Fruit fly (Drosophila melanogaster) whole organism, embryonic: ENCODE results near the gene CG17754.

Experiments used
- ATbp ChIP-seq: fragments of 200-800 bp; sonication (Bioruptor generic); optimal IDR thresholded peaks from 2 replicates; lab custom pipeline; 2017; ENCODE audit warnings: missing biosample characterization, mild to moderate bottlenecking, missing genetic modification characterization, missing genetic modification reagents
- Antp ChIP-seq: fragments of 200-800 bp; sonication (Bioruptor generic); optimal IDR thresholded peaks from 3 replicates; lab custom pipeline; 2016; ENCODE audit warnings: missing biosample characterization, missing genetic modification characterization
- Awh ChIP-seq: fragments of 200-800 bp; sonication (Bioruptor generic); IDR thresholded peaks from 2 replicates; pipeline ENCODE4, ENCODE4 v1.3.6; 2022; ENCODE audit warnings: missing biosample characterization, missing genetic modification characterization
- CG10267 ChIP-seq: fragments of 200-800 bp; sonication (Bioruptor generic); optimal IDR thresholded peaks from 2 replicates; lab custom pipeline; 2018; ENCODE audit warnings: missing biosample characterization, mild to moderate bottlenecking, missing genetic modification characterization, moderate library complexity
- CG12219 ChIP-seq: fragments of 200-800 bp; sonication (Bioruptor generic); optimal IDR thresholded peaks from 3 replicates; lab custom pipeline; 2018; ENCODE audit warnings: missing biosample characterization, mild to moderate bottlenecking, missing genetic modification characterization
- CG1233 ChIP-seq: fragments of 200-800 bp; sonication (Bioruptor generic); optimal IDR thresholded peaks from 4 replicates; lab custom pipeline; 2018; ENCODE audit warnings: missing biosample characterization, mild to moderate bottlenecking, missing genetic modification characterization
- CG12659 ChIP-seq: fragments of 200-800 bp; sonication (Bioruptor generic); optimal IDR thresholded peaks from 3 replicates; lab custom pipeline; 2017; ENCODE audit warnings: mild to moderate bottlenecking, missing biosample characterization, missing genetic modification reagents, missing genetic modification characterization
- CG15011 ChIP-seq: fragments of 200-800 bp; sonication (Bioruptor generic); optimal IDR thresholded peaks from 3 replicates; lab custom pipeline; 2018; ENCODE audit warnings: missing biosample characterization, mild to moderate bottlenecking, missing genetic modification characterization
- CG16815 ChIP-seq: fragments of 200-800 bp; sonication (Bioruptor generic); optimal IDR thresholded peaks from 3 replicates; lab custom pipeline; 2017; ENCODE audit warnings: missing biosample characterization, mild to moderate bottlenecking, missing genetic modification characterization
- CG17385 ChIP-seq: fragments of 200-800 bp; sonication (Bioruptor generic); optimal IDR thresholded peaks from 3 replicates; lab custom pipeline; 2018; ENCODE audit warnings: missing biosample characterization, mild to moderate bottlenecking, missing genetic modification characterization
- CG17829 ChIP-seq: fragments of 200-800 bp; optimal IDR thresholded peaks from 2 replicates; lab custom pipeline; 2019; ENCODE audit warnings: missing biosample characterization, mild to moderate bottlenecking, missing genetic modification characterization, moderate library complexity
- CG18476 ChIP-seq: fragments of 200-800 bp; sonication (Bioruptor generic); optimal IDR thresholded peaks from 2 replicates; lab custom pipeline; 2016; ENCODE audit warnings: missing biosample characterization, mild to moderate bottlenecking, missing genetic modification characterization
- CG2116 ChIP-seq: fragments of 200-800 bp; sonication (Bioruptor generic); optimal IDR thresholded peaks from 3 replicates; lab custom pipeline; 2018; ENCODE audit warnings: missing biosample characterization, mild to moderate bottlenecking, missing genetic modification characterization
- CG2875 ChIP-seq: fragments of 200-800 bp; sonication (Bioruptor generic); optimal IDR thresholded peaks from 2 replicates; lab custom pipeline; 2017; ENCODE audit warnings: missing biosample characterization, mild to moderate bottlenecking, missing genetic modification characterization, missing genetic modification reagents
- CG4360 ChIP-seq: fragments of 200-800 bp; sonication (Bioruptor generic); IDR thresholded peaks from 2 replicates; pipeline ENCODE4 v1.3.6; 2022; ENCODE audit warnings: missing biosample characterization, missing genetic modification characterization
- CG6683 ChIP-seq: fragments of 200-800 bp; sonication (Bioruptor generic); optimal IDR thresholded peaks from 2 replicates; lab custom pipeline; 2017; ENCODE audit warnings: missing biosample characterization, mild to moderate bottlenecking, missing genetic modification characterization, missing genetic modification reagents
- CG7271 ChIP-seq: fragments of 200-800 bp; sonication (Bioruptor generic); optimal IDR thresholded peaks from 2 replicates; lab custom pipeline; 2018; ENCODE audit warnings: missing biosample characterization, mild to moderate bottlenecking, missing genetic modification characterization, moderate library complexity
- CG9215 ChIP-seq: fragments of 200-800 bp; sonication (Bioruptor generic); IDR thresholded peaks from 2 replicates; pipeline ENCODE4 v1.3.6; 2022; ENCODE audit warnings: missing biosample characterization, missing genetic modification characterization
- CkIIα-i1 ChIP-seq: fragments of 200-800 bp; sonication (Bioruptor generic); IDR thresholded peaks from 2 replicates; pipeline ENCODE4 v1.3.6; 2022; ENCODE audit warnings: missing biosample characterization, missing genetic modification characterization
- CoRest ChIP-seq: fragments of 200-800 bp; sonication (Bioruptor generic); optimal IDR thresholded peaks from 3 replicates; lab custom pipeline; 2018; ENCODE audit warnings: missing biosample characterization, mild to moderate bottlenecking, missing genetic modification characterization, moderate library complexity
- Doc2 ChIP-seq: fragments of 200-800 bp; sonication (Bioruptor generic); IDR thresholded peaks from 2 replicates; pipeline ENCODE4 v1.3.6; 2022; ENCODE audit warnings: missing biosample characterization, missing genetic modification characterization
- Fer3 ChIP-seq: fragments of 200-800 bp; sonication (Bioruptor generic); optimal IDR thresholded peaks from 2 replicates; lab custom pipeline; 2018; ENCODE audit warnings: missing biosample characterization, mild to moderate bottlenecking, missing genetic modification characterization, moderate library complexity
- HmgZ ChIP-seq: fragments of 200-800 bp; sonication (Bioruptor generic); optimal IDR thresholded peaks from 2 replicates; lab custom pipeline; 2018; ENCODE audit warnings: missing biosample characterization, mild to moderate bottlenecking, missing genetic modification characterization
- Hmx ChIP-seq: fragments of 200-800 bp; sonication (Bioruptor generic); optimal IDR thresholded peaks from 2 replicates; lab custom pipeline; 2016; ENCODE audit warnings: missing biosample characterization, missing genetic modification characterization
- Hr39 ChIP-seq: fragments of >200 bp; optimal IDR thresholded peaks from 2 replicates; lab custom pipeline; 2017
- Jarid2 ChIP-seq: fragments of 200-800 bp; sonication (Bioruptor generic); optimal IDR thresholded peaks from 3 replicates; lab custom pipeline; 2017; ENCODE audit warnings: mild to moderate bottlenecking, missing biosample characterization, missing genetic modification reagents, missing genetic modification characterization
- Max ChIP-seq: fragments of 200-800 bp; sonication (Bioruptor generic); optimal IDR thresholded peaks from 2 replicates; lab custom pipeline; 2016; ENCODE audit warnings: missing biosample characterization, mild to moderate bottlenecking, missing genetic modification characterization
- Med ChIP-seq: fragments of 200-800 bp; sonication (Bioruptor generic); peaks from one replicate; lab custom pipeline; 2016; ENCODE audit warnings: missing biosample characterization, missing genetic modification characterization, mild to moderate bottlenecking, inconsistent platforms, moderate library complexity
- Nf-YB ChIP-seq: fragments of 200-800 bp; sonication (Bioruptor generic); optimal IDR thresholded peaks from 3 replicates; lab custom pipeline; 2019; ENCODE audit warnings: missing biosample characterization, mild to moderate bottlenecking, missing genetic modification characterization, moderate library complexity
- Sox102F ChIP-seq: fragments of 200-800 bp; sonication (Bioruptor generic); optimal IDR thresholded peaks from 2 replicates; lab custom pipeline; 2018; ENCODE audit warnings: missing biosample characterization, mild to moderate bottlenecking, missing genetic modification characterization, moderate library complexity
- abd-A ChIP-seq: fragments of 200-800 bp; sonication (Bioruptor generic); optimal IDR thresholded peaks from 3 replicates; lab custom pipeline; 2019; ENCODE audit warnings: missing biosample characterization, mild to moderate bottlenecking, missing genetic modification characterization, moderate library complexity
- al ChIP-seq: fragments of 200-800 bp; sonication (Bioruptor generic); IDR thresholded peaks from 2 replicates; pipeline ENCODE4 v1.3.6; 2022; ENCODE audit warnings: missing biosample characterization, missing genetic modification characterization
- ase ChIP-seq: fragments of 200-800 bp; sonication (Bioruptor generic); IDR thresholded peaks from 3 replicates; pipeline ENCODE4 v1.3.6; 2022; ENCODE audit warnings: missing biosample characterization, missing genetic modification characterization
- chn ChIP-seq: fragments of 200-800 bp; sonication (Bioruptor generic); optimal IDR thresholded peaks from 2 replicates; lab custom pipeline; 2016; ENCODE audit warnings: missing biosample characterization, missing genetic modification characterization
- en ChIP-seq: fragments of 200-800 bp; sonication (Bioruptor generic); optimal IDR thresholded peaks from 2 replicates; lab custom pipeline; 2016; ENCODE audit warnings: missing biosample characterization, missing genetic modification characterization
- grn ChIP-seq: fragments of 200-800 bp; sonication (Bioruptor generic); optimal IDR thresholded peaks from 3 replicates; lab custom pipeline; 2017; ENCODE audit warnings: missing biosample characterization, missing genetic modification characterization
- gsb ChIP-seq: fragments of 200-800 bp; sonication (Bioruptor generic); IDR thresholded peaks from 2 replicates; pipeline ENCODE4 v1.3.6; 2022; ENCODE audit warnings: missing biosample characterization, missing genetic modification characterization
- gt ChIP-seq: fragments of 200-800 bp; sonication (Bioruptor generic); IDR thresholded peaks from 2 replicates; pipeline ENCODE4 v1.3.6; 2022; ENCODE audit warnings: missing biosample characterization, missing genetic modification characterization
- jigr1 ChIP-seq: fragments of 200-800 bp; sonication (Bioruptor generic); IDR thresholded peaks from 3 replicates; pipeline ENCODE4 v1.3.6; 2022; ENCODE audit warnings: missing biosample characterization, missing genetic modification characterization
- klu ChIP-seq: fragments of 200-800 bp; sonication (Bioruptor generic); IDR thresholded peaks from 2 replicates; pipeline ENCODE4 v1.3.6; 2022; ENCODE audit warnings: missing biosample characterization, missing genetic modification characterization
- knrl ChIP-seq: fragments of 200-800 bp; sonication (Bioruptor generic); IDR thresholded peaks from 3 replicates; pipeline ENCODE4 v1.3.6; 2022; ENCODE audit warnings: missing biosample characterization, missing genetic modification characterization; ENCODE audit not compliant: partially characterized antibody
- luna ChIP-seq: fragments of 200-800 bp; sonication (Bioruptor generic); optimal IDR thresholded peaks from 2 replicates; lab custom pipeline; 2016; ENCODE audit warnings: missing biosample characterization, missing genetic modification characterization
- nerfin-1 ChIP-seq: fragments of 200-800 bp; sonication (Bioruptor generic); optimal IDR thresholded peaks from 3 replicates; lab custom pipeline; 2019; ENCODE audit warnings: missing biosample characterization, mild to moderate bottlenecking, missing genetic modification characterization, moderate library complexity
- nom ChIP-seq: fragments of 200-800 bp; sonication (Bioruptor generic); optimal IDR thresholded peaks from 2 replicates; lab custom pipeline; 2017; ENCODE audit warnings: missing biosample characterization, missing genetic modification characterization, mild to moderate bottlenecking, moderate library complexity, missing genetic modification reagents
- row ChIP-seq: fragments of 200-800 bp; sonication (Bioruptor generic); IDR thresholded peaks from 3 replicates; pipeline ENCODE4 v1.3.6; 2022; ENCODE audit warnings: missing biosample characterization, missing genetic modification characterization
- sc ChIP-seq, 3 experiments: fragments of >200 bp in 2 of 3; fragments of 200-800 bp in 1 of 3; sonication (Bioruptor generic) in 1 of 3; optimal IDR thresholded peaks; 2 replicates in 2 of 3; 3 replicates in 1 of 3; lab custom pipeline; 2017; ENCODE audit warnings: mild to moderate bottlenecking in 1 of 3, missing biosample characterization in 1 of 3, missing genetic modification characterization in 1 of 3, missing genetic modification reagents in 1 of 3
- sd ChIP-seq: fragments of 200-800 bp; sonication (Bioruptor generic); optimal IDR thresholded peaks from 3 replicates; lab custom pipeline; 2018; ENCODE audit warnings: missing biosample characterization, mild to moderate bottlenecking, missing genetic modification characterization, moderate library complexity
- slou ChIP-seq: fragments of 200-800 bp; sonication (Bioruptor generic); optimal IDR thresholded peaks from 3 replicates; lab custom pipeline; 2016; ENCODE audit warnings: missing biosample characterization, missing genetic modification characterization
- ssp ChIP-seq: fragments of 200-800 bp; sonication (Bioruptor generic); IDR thresholded peaks from 2 replicates; pipeline ENCODE4 v1.3.6; 2022; ENCODE audit warnings: missing biosample characterization, missing genetic modification characterization
- trem ChIP-seq: fragments of 200-800 bp; optimal IDR thresholded peaks from 3 replicates; lab custom pipeline; 2019; ENCODE audit warnings: missing biosample characterization, mild to moderate bottlenecking, missing genetic modification characterization, moderate library complexity

Gene CG17754

DNA sequence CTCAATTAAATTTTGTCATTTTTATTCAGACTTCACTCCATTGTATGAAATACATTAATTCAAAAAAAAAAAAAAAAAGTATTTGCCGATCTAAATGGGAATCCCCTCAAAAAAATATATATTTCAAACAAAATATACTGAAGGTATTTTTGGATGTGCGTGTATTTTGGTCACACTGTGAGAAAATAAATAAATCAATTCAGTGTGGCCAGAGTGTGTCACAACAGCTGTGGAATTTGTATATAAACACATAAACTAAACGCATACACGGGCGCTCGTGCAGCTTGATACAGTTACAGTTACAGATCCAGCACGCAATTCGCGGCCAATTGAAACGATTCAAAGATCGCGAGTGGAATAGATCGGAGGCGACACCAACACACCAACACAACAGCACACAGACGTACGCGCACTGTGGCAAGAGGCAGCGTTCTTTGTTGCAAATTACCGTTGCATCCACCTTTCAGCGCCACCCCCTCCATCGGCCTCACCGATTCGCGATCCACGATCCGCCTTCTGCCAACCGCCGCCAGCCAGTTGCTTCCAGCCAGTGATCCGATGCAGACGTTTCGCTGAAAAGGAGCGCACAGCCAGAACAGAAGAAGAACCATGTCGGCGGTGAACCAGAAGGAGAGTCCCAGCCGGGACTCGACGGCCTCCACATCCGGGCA, at the start of gene CG17754 (continued):
- TF ChIP-seq nerfin-1 (tag; lab: Kevin White, UChicago) (peak; percentile 83), ase (no peak), CG15011 (GFP tag; lab: Kevin White, UChicago) (no peak), CG2875 (GFP tag; lab: Kevin White, UChicago) (no peak), sd (tag; lab: Kevin White, UChicago) (peak; percentile 85), CG17829 (tag; lab: Kevin White, UChicago) (peak; percentile 0), chn (GFP tag; lab: Kevin White, UChicago) (no peak), luna (no peak), CG9215 (GFP tag; lab: Robert Waterston, UW) (no peak), sc (optimal IDR thresholded peaks at IDR 0.05; lab: Kevin White, UChicago) (no peak), sc (GFP tag; optimal IDR thresholded peaks at IDR 0.05; lab: Kevin White, UChicago) (no peak), CG16815 (GFP tag; lab: Kevin White, UChicago) (no peak), CG17385 (GFP tag; lab: Kevin White, UChicago) (no peak), Max (GFP tag; lab: Kevin White, UChicago) (no peak), CoRest (tag; lab: Kevin White, UChicago) (peak; percentile 79), abd-A (tag; lab: Kevin White, UChicago) (no peak), knrl (no peak), CG18476 (no peak), Antp (GFP tag; lab: Kevin White, UChicago) (no peak), Jarid2 (GFP tag; lab: Kevin White, UChicago) (no peak), grn (GFP tag; lab: Kevin White, UChicago) (no peak), HmgZ (peak; percentile 2), row (GFP tag; lab: Robert Waterston, UW) (peak; percentile 34; the same call in 1 of the 3 replicates), ssp (no peak), CG2116 (peak; percentile 27), en (GFP tag; lab: Kevin White, UChicago) (no peak), Med (GFP tag; lab: Kevin White, UChicago) (peak; percentile 69), Nf-YB (GFP tag; lab: Kevin White, UChicago) (no peak), CG4360 (GFP tag; lab: Robert Waterston, UW) (no peak), gt (GFP tag; lab: Robert Waterston, UW) (no peak), al (GFP tag; lab: Robert Waterston, UW) (no peak), Fer3 (tag; lab: Kevin White, UChicago) (no peak), CG10267 (tag; lab: Kevin White, UChicago) (peak; percentile 14), CG7271 (tag; lab: Kevin White, UChicago) (no peak), nom (peak; percentile 48), Sox102F (GFP tag; lab: Kevin White, UChicago) (no peak), CG12659 (peak; percentile 27), CG1233 (no peak), CG12219 (GFP tag; lab: Kevin White, UChicago) (no peak), Awh (GFP tag; lab: Robert Waterston, UW) (no peak), Hr39 (lab: Kevin White, UChicago) (no peak), CkIIα-i1 (GFP tag; lab: Robert Waterston, UW) (no peak), ATbp (GFP tag; lab: Kevin White, UChicago) (no peak), CG6683 (no peak), jigr1 (no peak), Doc2 (GFP tag; lab: Robert Waterston, UW) (no peak), slou (no peak), gsb (GFP tag; lab: Robert Waterston, UW) (no peak), klu (no peak), Hmx (GFP tag; lab: Kevin White, UChicago) (no peak), trem (tag; lab: Kevin White, UChicago) (peak; percentile 29)
